Fruit fly (Drosophila melanogaster): ENCODE measurements around the gene slo.

DNA sequence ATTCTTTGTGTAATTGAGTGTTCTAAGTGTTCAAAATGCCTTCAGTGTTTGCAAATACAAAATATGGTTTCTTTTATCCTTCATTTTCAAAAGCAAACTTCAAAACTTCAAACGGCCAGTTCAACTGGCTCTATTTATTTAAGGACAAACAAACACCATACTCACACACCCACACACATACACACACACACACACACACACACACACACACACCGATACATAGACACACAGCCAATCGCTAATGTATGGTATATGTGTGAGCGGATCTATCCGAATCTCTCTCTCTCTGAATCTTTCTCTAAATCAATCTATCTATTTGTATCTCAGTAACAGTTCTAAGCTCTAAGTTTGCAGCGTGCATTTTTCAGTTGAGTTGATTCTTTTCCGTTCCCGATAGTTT lies 30.6 kb downstream of the slo start:
- TF ChIP-seq acj6 (GFP tag; optimal IDR thresholded peaks at IDR 0.05) (no peak), CG6854 (GFP tag; optimal IDR thresholded peaks at IDR 0.05) (no peak), fkh (GFP tag; optimal IDR thresholded peaks at IDR 0.05) (no peak), CG32006 (GFP tag; optimal IDR thresholded peaks at IDR 0.05) (no peak), CG3032 (tag; optimal IDR thresholded peaks at IDR 0.05) (no peak), CG11902 (GFP tag; optimal IDR thresholded peaks at IDR 0.05) (no peak), Gug (GFP tag; IDR thresholded peaks at IDR 0.05) (no peak), salr (GFP tag; optimal IDR thresholded peaks at IDR 0.05) (no peak), dsx (GFP tag; optimal IDR thresholded peaks at IDR 0.05; ENCODE audit: poor library complexity, severe bottlenecking) (no peak), CG10669 (GFP tag; optimal IDR thresholded peaks at IDR 0.05) (no peak), CG8319 (GFP tag; optimal IDR thresholded peaks at IDR 0.05) (no peak), fd59A (GFP tag; optimal IDR thresholded peaks at IDR 0.05) (no peak), CG8632 (GFP tag; optimal IDR thresholded peaks at IDR 0.05) (no peak)
